Fruit fly (Drosophila melanogaster) whole organism, larva: ENCODE results near the gene CG33124.

ENCODE experiments used
- noc ChIP-seq: fragments of 200-800 bp; sonication (Bioruptor generic); optimal IDR thresholded peaks from 3 replicates; lab custom pipeline; 2019; ENCODE audit warnings: missing biosample characterization, mild to moderate bottlenecking, missing genetic modification characterization, moderate library complexity

CG33124 gene

dm6 chr2L:2209002-2209401, at the start of gene CG33124:
Gene CG33124, minus strand, starts transcription at chr2L:2209102.
- no peak for TF ChIP-seq noc (tag; lab: Kevin White, UChicago)

dm6 chr2L:2254950-2255349, 46.0 kb upstream of the CG33124 start, which contains the start of gene Send1:
Gene Send1, minus strand, starts transcription at chr2L:2255050.
- TF ChIP-seq noc (tag; lab: Kevin White, UChicago), result no peak

dm6 chr2L:2252745-2253144, 43.8 kb upstream of the CG33124 start, which contains the start of gene CG17234:
Gene CG17234, plus strand, starts transcription at chr2L:2253045.
- no peak for TF ChIP-seq noc (tag; lab: Kevin White, UChicago)

- TF ChIP-seq noc (tag; lab: Kevin White, UChicago), result no peak
Observed at dm6 chr2L:2252241-2252640, 43.3 kb upstream of the CG33124 start, which contains the start of gene CG17239. Gene CG17239, minus strand, starts transcription at chr2L:2252341.

- TF ChIP-seq noc (tag; lab: Kevin White, UChicago), result no peak
Observed at dm6 chr2L:2251175-2251574, 42.3 kb upstream of the CG33124 start, which contains the start of gene Ser12. Gene Ser12, minus strand, starts transcription at chr2L:2251275.

dm6 chr2L:2249578-2249977, 40.7 kb upstream of the CG33124 start:
- TF ChIP-seq noc (tag; lab: Kevin White, UChicago), result no peak

dm6 chr2L:2242783-2243182, 33.9 kb upstream of the CG33124 start:
- no peak for TF ChIP-seq noc (tag; lab: Kevin White, UChicago)

- TF ChIP-seq noc (tag; lab: Kevin White, UChicago), result no peak
Observed at dm6 chr2L:2242139-2242538, 33.2 kb upstream of the CG33124 start, which contains the start of gene CG4267. Gene CG4267, plus strand, starts transcription at chr2L:2242378.

dm6 chr2L:2240493-2240892, 31.6 kb upstream of the CG33124 start, which contains the start of gene Tengl1:
Gene Tengl1, minus strand, starts transcription at chr2L:2240593.
- no peak for TF ChIP-seq noc (tag; lab: Kevin White, UChicago)

- TF ChIP-seq noc (tag; lab: Kevin White, UChicago), result no peak
Observed at dm6 chr2L:2239284-2239683, 30.4 kb upstream of the CG33124 start, which contains the start of gene Tengl2. Gene Tengl2, minus strand, starts transcription at chr2L:2239384.

- no peak for TF ChIP-seq noc (tag; lab: Kevin White, UChicago)
Observed at dm6 chr2L:2238151-2238550, 29.2 kb upstream of the CG33124 start, which contains the start of gene Tengl3. Gene Tengl3, minus strand, starts transcription at chr2L:2238251.

dm6 chr2L:2236722-2237121, 27.8 kb upstream of the CG33124 start, which contains the start of gene Sec24CD:
Gene Sec24CD, minus strand, starts transcription at chr2L:2236844.
- no peak for TF ChIP-seq noc (tag; lab: Kevin White, UChicago)

dm6 chr2L:2228179-2228849, 19.4 kb upstream of the CG33124 start:
- TF ChIP-seq noc (tag; lab: Kevin White, UChicago), result peak; percentile 7

dm6 chr2L:2227316-2227715, 18.4 kb upstream of the CG33124 start:
- peak; percentile 12 for TF ChIP-seq noc (tag; lab: Kevin White, UChicago)

- peak; percentile 88 for TF ChIP-seq noc (tag; lab: Kevin White, UChicago)
Observed at dm6 chr2L:2226259-2227121, 17.6 kb upstream of the CG33124 start, which contains the start of the genes CG15387 and sau. Gene CG15387, minus strand, starts transcription at chr2L:2226294. Gene sau, plus strand, starts transcription at chr2L:2226342.

- TF ChIP-seq noc (tag; lab: Kevin White, UChicago), result no peak
Observed at dm6 chr2L:2222377-2222776, 13.5 kb upstream of the CG33124 start.
